Fruit fly (Drosophila melanogaster) whole organism, prepupa: Measurements from ENCODE around the gene CG43229.
A peak's percentile ranks its signal among the peaks of the same experiment; 100 is the strongest.

ENCODE experiments used
- CG15336 ChIP-seq: fragments of 200-800 bp; sonication (Bioruptor generic); IDR thresholded peaks from 2 replicates; pipeline ENCODE4 v1.3.6; 2022; ENCODE audit warnings: missing biosample characterization, missing genetic modification characterization
- CG16779 ChIP-seq: fragments of 200-800 bp; sonication (Bioruptor generic); optimal IDR thresholded peaks from 3 replicates; lab custom pipeline; 2017; ENCODE audit warnings: missing biosample characterization, mild to moderate bottlenecking, missing genetic modification characterization
- CG3032 ChIP-seq: fragments of 200-800 bp; optimal IDR thresholded peaks from 2 replicates; lab custom pipeline; 2019; ENCODE audit warnings: missing biosample characterization, mild to moderate bottlenecking, missing genetic modification characterization, moderate library complexity
- CG31627 ChIP-seq: fragments of 200-800 bp; sonication (Bioruptor generic); optimal IDR thresholded peaks from 3 replicates; lab custom pipeline; 2016; ENCODE audit warnings: missing biosample characterization, missing genetic modification characterization
- CG32006 ChIP-seq: fragments of 200-800 bp; sonication (Bioruptor generic); optimal IDR thresholded peaks from 3 replicates; lab custom pipeline; 2017; ENCODE audit warnings: missing biosample characterization, mild to moderate bottlenecking, missing genetic modification characterization
- CG8119 ChIP-seq: fragments of 200-800 bp; sonication (Bioruptor generic); IDR thresholded peaks from 3 replicates; pipeline ENCODE4 v1.3.6; 2022; ENCODE audit warnings: missing biosample characterization, missing genetic modification characterization
- Eip78C ChIP-seq: fragments of 200-800 bp; sonication (Bioruptor generic); peaks from one replicate; lab custom pipeline; 2016; ENCODE audit warnings: missing biosample characterization, missing genetic modification characterization
- Eip93F ChIP-seq: fragments of 200-800 bp; sonication (Bioruptor generic); optimal IDR thresholded peaks from 2 replicates; lab custom pipeline; 2016; ENCODE audit warnings: missing biosample characterization, mild to moderate bottlenecking, missing genetic modification characterization
- Lpt ChIP-seq: fragments of 200-800 bp; sonication (Bioruptor generic); optimal IDR thresholded peaks from 3 replicates; lab custom pipeline; 2016; ENCODE audit warnings: missing biosample characterization, missing genetic modification characterization
- Sox102F ChIP-seq: fragments of 200-800 bp; sonication (Bioruptor generic); optimal IDR thresholded peaks from 2 replicates; lab custom pipeline; 2016; ENCODE audit warnings: missing biosample characterization, mild to moderate bottlenecking, missing genetic modification characterization
- Sox14 ChIP-seq: fragments of 200-800 bp; sonication (Bioruptor generic); optimal IDR thresholded peaks from 3 replicates; lab custom pipeline; 2016; ENCODE audit warnings: missing biosample characterization, missing genetic modification characterization
- achi ChIP-seq: fragments of 200-800 bp; sonication (Bioruptor generic); optimal IDR thresholded peaks from 3 replicates; lab custom pipeline; 2016; ENCODE audit warnings: missing biosample characterization, missing genetic modification characterization
- fd85E ChIP-seq: fragments of 200-800 bp; sonication (Bioruptor generic); optimal IDR thresholded peaks from 3 replicates; lab custom pipeline; 2016; ENCODE audit warnings: missing biosample characterization, missing genetic modification characterization
- ss ChIP-seq, 2 experiments: fragments of 200-800 bp; sonication (Bioruptor generic); optimal IDR thresholded peaks; 2 replicates in 1 of 2; 3 replicates in 1 of 2; lab custom pipeline; 2017 to 2018; ENCODE audit warnings: mild to moderate bottlenecking in 2 of 2, missing biosample characterization in 2 of 2, missing genetic modification characterization in 2 of 2, moderate library complexity in 1 of 2

dm6 chrX:18136059-18136458, 2.3 kb upstream of the CG43229 start:
- TF ChIP-seq Eip78C (GFP tag; lab: Kevin White, UChicago) (peak; percentile 13), CG31627 (GFP tag; lab: Kevin White, UChicago) (peak; percentile 62), CG8119 (GFP tag; lab: Robert Waterston, UW) (peak; percentile 51; the same call in 2 of the 3 replicates), CG15336 (GFP tag; lab: Robert Waterston, UW) (peak; percentile 65), CG32006 (GFP tag; lab: Kevin White, UChicago) (peak; percentile 67), CG3032 (tag; lab: Kevin White, UChicago) (no peak), CG16779 (tag; lab: Kevin White, UChicago) (no peak), fd85E (GFP tag; lab: Kevin White, UChicago) (no peak), Lpt (GFP tag; lab: Kevin White, UChicago) (no peak), ss (GFP tag; optimal IDR thresholded peaks at IDR 0.05; lab: Kevin White, UChicago) (no peak), achi (peak; percentile 48), Sox14 (GFP tag; lab: Kevin White, UChicago) (no peak), Eip93F (GFP tag; lab: Kevin White, UChicago) (no peak), Sox102F (GFP tag; lab: Kevin White, UChicago) (peak; percentile 17)
